Worm (Caenorhabditis elegans): ENCODE measurements around the gene C35C5.10.

ce11 chrX:11592539-11592938, 36.5 kb downstream of the C35C5.10 start:
- TF ChIP-seq lin-15B (tag; optimal IDR thresholded peaks at IDR 0.05) (no peak), aly-2 (tag; optimal IDR thresholded peaks at IDR 0.05) (no peak)
